Worm (Caenorhabditis elegans): ENCODE results near the gene F40B5.2.

ce11 chrX:8356305-8356704 is 11.3 kb upstream of the F40B5.2 start:
- no peak for TF ChIP-seq ama-1 (optimal IDR thresholded peaks at IDR 0.05)
- no peak for TF ChIP-seq ztf-11 (tag; optimal IDR thresholded peaks at IDR 0.05)
- TF ChIP-seq snpc-4 (tag; optimal IDR thresholded peaks at IDR 0.05): no peak
- TF ChIP-seq nhr-25 (tag; optimal IDR thresholded peaks at IDR 0.05): no peak
- no peak for TF ChIP-seq mdl-1 (tag; optimal IDR thresholded peaks at IDR 0.05)
- no peak for TF ChIP-seq R02D3.7 (tag; optimal IDR thresholded peaks at IDR 0.05)
- no peak for TF ChIP-seq unc-62 (GFP tag; optimal IDR thresholded peaks at IDR 0.05)
- no peak for TF ChIP-seq dmd-4 (tag; optimal IDR thresholded peaks at IDR 0.05)
- TF ChIP-seq nhr-237 (tag; optimal IDR thresholded peaks at IDR 0.05): no peak
- TF ChIP-seq elt-1 (tag; optimal IDR thresholded peaks at IDR 0.05): no peak
- TF ChIP-seq nhr-11 (tag; optimal IDR thresholded peaks at IDR 0.05): no peak
- TF ChIP-seq mab-5 (tag; optimal IDR thresholded peaks at IDR 0.05): no peak
- no peak for TF ChIP-seq ceh-82 (tag; optimal IDR thresholded peaks at IDR 0.05)

All from whole organism, L2 larva.